Worm (Caenorhabditis elegans) whole organism, late embryonic: ENCODE results near the gene F09C6.11.

Experiments used
- ceh-22 ChIP-seq: sonication (generic microtip); optimal IDR thresholded peaks from 2 replicates; lab custom pipeline; 2017; ENCODE audit warnings: missing biosample characterization, missing genetic modification characterization
- eyg-1 ChIP-seq: sonication (generic microtip); optimal IDR thresholded peaks from 2 replicates; lab custom pipeline; 2016; ENCODE audit warnings: missing genotype, missing genetic modification characterization, missing compliant biosample characterization
- fkh-10 ChIP-seq: fragments of 150-350 bp; optimal IDR thresholded peaks from 2 replicates; lab custom pipeline; 2014; ENCODE audit warnings: missing biosample characterization, missing genetic modification reagents, missing genetic modification characterization
- lin-11 ChIP-seq: fragments of 200-800 bp; sonication (Bioruptor generic); optimal IDR thresholded peaks from 2 replicates; lab custom pipeline; 2018; ENCODE audit warnings: mild to moderate bottlenecking, missing genetic modification characterization, missing compliant biosample characterization
- odd-2 ChIP-seq: sonication (generic microtip); optimal IDR thresholded peaks from 2 replicates; lab custom pipeline; 2017; ENCODE audit warnings: antibody characterized with exemption, mild to moderate bottlenecking, missing genetic modification characterization, missing compliant biosample characterization
- pat-9 ChIP-seq: fragments of 200-800 bp; sonication (Bioruptor generic); optimal IDR thresholded peaks from 2 replicates; lab custom pipeline; 2018; ENCODE audit warnings: mild to moderate bottlenecking, missing genetic modification characterization, moderate library complexity, missing compliant biosample characterization
- pha-4 ChIP-seq: fragments of 150-350 bp; optimal IDR thresholded peaks from 2 replicates; lab custom pipeline; 2018; ENCODE audit warnings: missing biosample characterization, missing genetic modification reagents, missing genetic modification characterization
- sox-4 ChIP-seq: sonication (generic microtip); optimal IDR thresholded peaks from 2 replicates; lab custom pipeline; 2017; ENCODE audit warnings: mild to moderate bottlenecking, missing genetic modification characterization, inconsistent platforms, missing compliant biosample characterization
- syd-9 ChIP-seq: sonication (generic microtip); optimal IDR thresholded peaks from 2 replicates; lab custom pipeline; 2016; ENCODE audit warnings: mild to moderate bottlenecking, missing genetic modification characterization, moderate library complexity, missing compliant biosample characterization
- unc-55 ChIP-seq: sonication (generic microtip); optimal IDR thresholded peaks from 2 replicates; lab custom pipeline; 2017; ENCODE audit warnings: missing biosample characterization, missing genetic modification reagents, missing genetic modification characterization
- unc-86 ChIP-seq: sonication (generic microtip); optimal IDR thresholded peaks from 2 replicates; lab custom pipeline; 2016; ENCODE audit warnings: missing genetic modification characterization, missing compliant biosample characterization

DNA sequence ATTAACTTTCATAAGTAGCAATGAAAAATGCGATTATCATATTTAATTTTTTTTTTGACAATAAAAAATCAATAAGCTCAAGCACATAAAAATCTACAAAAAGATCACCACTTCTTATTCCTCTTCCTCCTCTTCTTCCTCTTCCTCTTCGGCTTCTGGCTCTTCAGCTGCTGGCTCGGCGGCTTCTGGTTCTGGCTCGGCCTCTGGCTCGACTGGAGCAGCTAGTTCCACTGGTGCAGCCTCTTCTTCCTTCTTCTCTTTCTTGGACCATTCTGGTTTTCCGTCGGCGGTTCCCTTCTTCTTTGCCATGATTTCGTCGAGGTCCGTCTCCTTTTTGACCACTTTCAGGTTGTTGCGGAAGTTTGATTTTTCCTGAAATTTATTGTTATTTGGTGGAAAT lies 48.4 kb downstream of the F09C6.11 start:
- TF ChIP-seq pha-4 (tag; lab: Kevin White, UChicago) (no peak), eyg-1 (tag; lab: Kevin White, UChicago) (no peak), pat-9 (tag; lab: Kevin White, UChicago) (no peak), fkh-10 (GFP tag; lab: Kevin White, UChicago) (no peak), sox-4 (tag; lab: Kevin White, UChicago) (no peak), odd-2 (no peak), syd-9 (no peak), unc-55 (GFP tag; lab: Kevin White, UChicago) (no peak), ceh-22 (tag; lab: Kevin White, UChicago) (no peak), lin-11 (no peak), unc-86 (no peak)
